Worm (Caenorhabditis elegans): ENCODE results near the gene C39D10.1.

Gene C39D10.1

ce11 chrX:7906430-7907014 is at the start of gene C39D10.1:
Gene C39D10.1, plus strand, starts transcription at chrX:7906964.
- TF ChIP-seq nhr-77 (tag; optimal IDR thresholded peaks at IDR 0.05) (no peak), F44E2.7 (GFP tag; IDR thresholded peaks at IDR 0.05) (no peak), unc-39 (tag; optimal IDR thresholded peaks at IDR 0.05) (no peak), madf-5 (GFP tag; IDR thresholded peaks at IDR 0.05) (peak in 1 of 2 experiments; percentile 44; a peak in 1 of 4 replicates), pqm-1 (tag; optimal IDR thresholded peaks at IDR 0.05) (no peak), lin-39 (tag; optimal IDR thresholded peaks at IDR 0.05) (no peak), zip-11 (GFP tag; IDR thresholded peaks at IDR 0.05) (no peak), dpl-1 (GFP tag; optimal IDR thresholded peaks at IDR 0.05) (no peak), nhr-6 (tag; optimal IDR thresholded peaks at IDR 0.05) (no peak), daf-8 (GFP tag; IDR thresholded peaks at IDR 0.05) (no peak), nhr-237 (tag; optimal IDR thresholded peaks at IDR 0.05) (no peak), ceh-32 (tag; optimal IDR thresholded peaks at IDR 0.05; ENCODE audit: poor library complexity) (no peak), saeg-2 (GFP tag; IDR thresholded peaks at IDR 0.05) (no peak), unc-130 (GFP tag; optimal IDR thresholded peaks at IDR 0.05) (peak; percentile 29), ces-1 (GFP tag; optimal IDR thresholded peaks at IDR 0.05) (no peak), vab-7 (GFP tag; IDR thresholded peaks at IDR 0.05) (peak; percentile 79), aha-1 (tag) (no peak), fkh-10 (GFP tag; optimal IDR thresholded peaks at IDR 0.05) (no peak), pha-4 (GFP tag; IDR thresholded peaks at IDR 0.05) (peak; percentile 67; the same call in 1 of the 2 replicates), pha-4 (tag; optimal IDR thresholded peaks at IDR 0.05) (no peak), nhr-25 (tag; optimal IDR thresholded peaks at IDR 0.05; ENCODE audit: borderline replicate concordance, insufficient read depth) (no peak), lin-29 (GFP tag; IDR thresholded peaks at IDR 0.05) (no peak), madf-9 (GFP tag; conservative IDR thresholded peaks at IDR 0.05) (peak; percentile 12; the same call in 1 of the 2 replicates), dmd-8 (GFP tag; IDR thresholded peaks at IDR 0.05) (peak; percentile 69; the same call in 1 of the 2 replicates), aly-2 (tag; optimal IDR thresholded peaks at IDR 0.05) (no peak), mdt-29 (GFP tag; IDR thresholded peaks at IDR 0.05) (no peak), ceh-44 (GFP tag; IDR thresholded peaks at IDR 0.05) (peak; percentile 40; the same call in 1 of the 2 replicates), nhr-41 (GFP tag; IDR thresholded peaks at IDR 0.05) (no peak), R02D3.7 (tag; optimal IDR thresholded peaks at IDR 0.05) (no peak), daf-12 (tag; optimal IDR thresholded peaks at IDR 0.05) (no peak), F26F4.8 (GFP tag; conservative IDR thresholded peaks at IDR 0.05) (no peak), zip-2 (tag; optimal IDR thresholded peaks at IDR 0.05) (peak; percentile 53), zag-1 (tag; optimal IDR thresholded peaks at IDR 0.05) (no peak), mdl-1 (tag; optimal IDR thresholded peaks at IDR 0.05) (no peak), zfp-3 (GFP tag; conservative IDR thresholded peaks at IDR 0.05) (0 out of 2 replicates have a peak, but pooled peaks have one; percentile 24), nhr-111 (GFP tag; optimal IDR thresholded peaks at IDR 0.05) (no peak), nhr-28 (tag; optimal IDR thresholded peaks at IDR 0.05) (peak; percentile 12), mxl-2 (GFP tag; conservative IDR thresholded peaks at IDR 0.05) (no peak), arid-1 (GFP tag; conservative IDR thresholded peaks at IDR 0.05) (0 out of 2 replicates have a peak, but pooled peaks have one; percentile 49), tag-97 (GFP tag; IDR thresholded peaks at IDR 0.05) (no peak), mxl-3 (GFP tag; optimal IDR thresholded peaks at IDR 0.05) (no peak), sdz-12 (GFP tag; optimal IDR thresholded peaks at IDR 0.05) (no peak), spr-3 (GFP tag; optimal IDR thresholded peaks at IDR 0.05) (no peak), daf-16 (GFP tag; optimal IDR thresholded peaks at IDR 0.05) (peak; percentile 22 to 68), daf-16 (tag; optimal IDR thresholded peaks at IDR 0.05) (no peak), D1046.2 (GFP tag; IDR thresholded peaks at IDR 0.05) (peak; percentile 76; the same call in 1 of the 2 replicates), Y5F2A.4 (GFP tag; optimal IDR thresholded peaks at IDR 0.05) (no peak), ceh-20 (GFP tag; IDR thresholded peaks at IDR 0.05) (no peak), jun-1 (tag; optimal IDR thresholded peaks at IDR 0.05) (no peak), lin-13 (GFP tag; optimal IDR thresholded peaks at IDR 0.05) (peak; percentile 5), hlh-30 (tag; optimal IDR thresholded peaks at IDR 0.05; ENCODE audit: insufficient read depth) (peak; percentile 16)
